Fruit fly (Drosophila melanogaster): ENCODE data around the gene chinmo.

The chinmo gene

DNA sequence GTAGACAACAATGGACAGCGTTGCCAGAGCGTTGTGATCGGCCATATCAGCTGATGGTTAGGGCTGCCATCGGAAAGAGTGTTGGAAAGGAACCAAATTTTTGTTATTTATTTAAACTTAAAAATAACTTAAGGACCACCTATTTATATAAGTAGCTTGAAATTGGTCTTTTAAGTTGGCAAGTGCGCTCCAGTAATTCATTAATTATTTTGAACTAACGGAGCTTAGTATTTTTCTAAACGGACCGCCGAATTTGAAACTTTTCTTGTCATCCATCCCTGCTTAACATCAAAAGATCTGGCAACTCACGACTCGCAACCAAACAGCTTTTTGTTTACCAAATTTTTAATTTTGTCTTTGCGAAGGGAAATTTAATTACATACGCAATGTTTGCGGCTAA, 39.9 kb upstream of the chinmo start, which contains the start of the genes Rab3GAP1 and CG14352 (continued):
- TF ChIP-seq Hmr (GFP tag; optimal IDR thresholded peaks at IDR 0.05): peak; percentile 85
- TF ChIP-seq CG7786 (GFP tag; optimal IDR thresholded peaks at IDR 0.05): peak; percentile 86
- TF ChIP-seq CG7556 (GFP tag; optimal IDR thresholded peaks at IDR 0.05): peak; percentile 80
- TF ChIP-seq CG4328 (GFP tag; optimal IDR thresholded peaks at IDR 0.05): peak; percentile 73
- TF ChIP-seq CG30431 (GFP tag; optimal IDR thresholded peaks at IDR 0.05): peak; percentile 84
- peak; percentile 81; the same call in 2 of the 3 replicates for TF ChIP-seq CG34422 (GFP tag; IDR thresholded peaks at IDR 0.05)
- TF ChIP-seq CG4404 (GFP tag; IDR thresholded peaks at IDR 0.05): peak; percentile 85
- no peak for TF ChIP-seq sim (GFP tag; IDR thresholded peaks at IDR 0.05)
- TF ChIP-seq wek (GFP tag; optimal IDR thresholded peaks at IDR 0.05): no peak
- no peak for TF ChIP-seq CG30020 (tag; optimal IDR thresholded peaks at IDR 0.05)
- TF ChIP-seq CG11456 (GFP tag; IDR thresholded peaks at IDR 0.05): peak; percentile 85
- peak; percentile 89 for TF ChIP-seq jumu (GFP tag; optimal IDR thresholded peaks at IDR 0.05)
- peak; percentile 76 for TF ChIP-seq Side (GFP tag; optimal IDR thresholded peaks at IDR 0.05)
- peak; percentile 88 for TF ChIP-seq Chrac-16 (GFP tag; optimal IDR thresholded peaks at IDR 0.05)
- peak; percentile 51 for TF ChIP-seq CG3995 (GFP tag; optimal IDR thresholded peaks at IDR 0.05)
- peak; percentile 12 for TF ChIP-seq CG15011 (GFP tag; optimal IDR thresholded peaks at IDR 0.05)
- peak; percentile 71; the same call in 2 of the 3 replicates for TF ChIP-seq croc (GFP tag; conservative IDR thresholded peaks at IDR 0.05)
- peak; percentile 81 for TF ChIP-seq CG4854 (GFP tag; optimal IDR thresholded peaks at IDR 0.05)
- TF ChIP-seq CG18262 (tag; optimal IDR thresholded peaks at IDR 0.05): peak; percentile 77
- peak; percentile 61; the same call in 1 of the 3 replicates for TF ChIP-seq CG3726 (GFP tag; IDR thresholded peaks at IDR 0.05)
- TF ChIP-seq CG15479 (GFP tag; optimal IDR thresholded peaks at IDR 0.05): no peak
- no peak for TF ChIP-seq eve (GFP tag; optimal IDR thresholded peaks at IDR 0.05)
- no peak for TF ChIP-seq Stat92E (GFP tag; optimal IDR thresholded peaks at IDR 0.05)
- peak; percentile 89 for TF ChIP-seq Ssrp (tag; optimal IDR thresholded peaks at IDR 0.05)
- TF ChIP-seq z (GFP tag; IDR thresholded peaks at IDR 0.05): no peak
- no peak for TF ChIP-seq dimm (GFP tag; IDR thresholded peaks at IDR 0.05)
- TF ChIP-seq mld (GFP tag; IDR thresholded peaks at IDR 0.05; ENCODE audit: partially characterized antibody): no peak
- peak; percentile 86 for TF ChIP-seq tx (GFP tag; optimal IDR thresholded peaks at IDR 0.05)
- TF ChIP-seq CG6254 (GFP tag; optimal IDR thresholded peaks at IDR 0.05): no peak
- peak; percentile 92 for TF ChIP-seq Abd-B (GFP tag; optimal IDR thresholded peaks at IDR 0.05)
- TF ChIP-seq ewg (GFP tag; optimal IDR thresholded peaks at IDR 0.05): peak; percentile 71
- peak; percentile 87 for TF ChIP-seq CG2712 (tag; optimal IDR thresholded peaks at IDR 0.05)
- TF ChIP-seq CG10147 (GFP tag; optimal IDR thresholded peaks at IDR 0.05): peak; percentile 71
- TF ChIP-seq Oli (tag; optimal IDR thresholded peaks at IDR 0.05): peak; percentile 78
- TF ChIP-seq slp2 (GFP tag; optimal IDR thresholded peaks at IDR 0.05): peak; percentile 57
- TF ChIP-seq CG18476 (GFP tag; optimal IDR thresholded peaks at IDR 0.05): peak; percentile 85
- peak; percentile 62; the same call in 2 of the 3 replicates for TF ChIP-seq jigr1 (GFP tag; IDR thresholded peaks at IDR 0.05)
- TF ChIP-seq MTF-1 (GFP tag; optimal IDR thresholded peaks at IDR 0.05; ENCODE audit: borderline replicate concordance): peak; percentile 27
- peak; percentile 75 for TF ChIP-seq Blimp-1 (GFP tag; optimal IDR thresholded peaks at IDR 0.05)
- TF ChIP-seq abd-A (tag; optimal IDR thresholded peaks at IDR 0.05): no peak
- TF ChIP-seq Eip74EF (GFP tag; optimal IDR thresholded peaks at IDR 0.05): peak in 1 of 2 experiments; percentile 54
- TF ChIP-seq Atf-2 (GFP tag; optimal IDR thresholded peaks at IDR 0.05): peak; percentile 68
- TF ChIP-seq NK7.1 (GFP tag; optimal IDR thresholded peaks at IDR 0.05): peak; percentile 57
- peak; percentile 3 for TF ChIP-seq CrebB (tag; optimal IDR thresholded peaks at IDR 0.05)
- peak; percentile 72 for TF ChIP-seq CG14667 (GFP tag; IDR thresholded peaks at IDR 0.05)
- no peak for TF ChIP-seq Doc3 (GFP tag; IDR thresholded peaks at IDR 0.05; ENCODE audit: partially characterized antibody)
- peak; percentile 80 for TF ChIP-seq CG15514 (GFP tag; optimal IDR thresholded peaks at IDR 0.05)
- TF ChIP-seq cas (GFP tag; IDR thresholded peaks at IDR 0.05): no peak
- TF ChIP-seq Sry-β (GFP tag; optimal IDR thresholded peaks at IDR 0.05): no peak
